Worm (Caenorhabditis elegans): ENCODE measurements around the gene str-153.

The str-153 gene

DNA sequence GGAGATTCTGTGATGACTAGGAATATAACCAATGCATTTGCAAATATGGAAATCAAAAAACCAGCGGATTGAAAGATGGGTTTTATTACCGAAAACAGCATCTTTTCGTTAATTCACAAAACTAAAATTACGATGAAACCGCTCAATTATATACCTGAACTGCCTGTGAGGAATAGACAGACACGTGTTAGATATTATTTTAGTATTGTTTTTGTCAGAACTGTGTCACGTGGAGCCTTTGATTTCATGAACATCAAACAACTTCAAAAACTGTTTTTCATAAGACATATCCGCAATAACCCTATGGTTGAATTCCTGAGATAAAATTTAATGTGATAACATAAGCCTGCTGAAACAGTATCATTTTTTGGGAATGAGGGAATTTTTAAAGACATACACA is 30.2 kb upstream of the str-153 start, which contains the start of gene str-161:
str-161 (minus strand) TSS at position 101 of the 400 bp plus-strand sequence.
- TF ChIP-seq ref-2 (tag; optimal IDR thresholded peaks at IDR 0.05): no peak
- no peak for TF ChIP-seq ceh-9 (tag; optimal IDR thresholded peaks at IDR 0.05)
- TF ChIP-seq nfya-1 (tag; optimal IDR thresholded peaks at IDR 0.05): no peak
- TF ChIP-seq pat-9 (tag; optimal IDR thresholded peaks at IDR 0.05): no peak
- no peak for TF ChIP-seq fax-1 (tag; optimal IDR thresholded peaks at IDR 0.05)
- no peak for TF ChIP-seq ceh-6 (GFP tag; optimal IDR thresholded peaks at IDR 0.05)
- no peak for TF ChIP-seq hlh-8 (tag; optimal IDR thresholded peaks at IDR 0.05)
- no peak for TF ChIP-seq madf-2 (tag; optimal IDR thresholded peaks at IDR 0.05)
- TF ChIP-seq nhr-11 (tag; optimal IDR thresholded peaks at IDR 0.05): no peak
- no peak for TF ChIP-seq ceh-24 (tag; optimal IDR thresholded peaks at IDR 0.05)
- TF ChIP-seq ahr-1 (tag; optimal IDR thresholded peaks at IDR 0.05): no peak
- no peak for TF ChIP-seq che-1 (tag; optimal IDR thresholded peaks at IDR 0.05)
- no peak for TF ChIP-seq zip-5 (tag; optimal IDR thresholded peaks at IDR 0.05)
- TF ChIP-seq ceh-19 (GFP tag; optimal IDR thresholded peaks at IDR 0.05): no peak

DNA sequence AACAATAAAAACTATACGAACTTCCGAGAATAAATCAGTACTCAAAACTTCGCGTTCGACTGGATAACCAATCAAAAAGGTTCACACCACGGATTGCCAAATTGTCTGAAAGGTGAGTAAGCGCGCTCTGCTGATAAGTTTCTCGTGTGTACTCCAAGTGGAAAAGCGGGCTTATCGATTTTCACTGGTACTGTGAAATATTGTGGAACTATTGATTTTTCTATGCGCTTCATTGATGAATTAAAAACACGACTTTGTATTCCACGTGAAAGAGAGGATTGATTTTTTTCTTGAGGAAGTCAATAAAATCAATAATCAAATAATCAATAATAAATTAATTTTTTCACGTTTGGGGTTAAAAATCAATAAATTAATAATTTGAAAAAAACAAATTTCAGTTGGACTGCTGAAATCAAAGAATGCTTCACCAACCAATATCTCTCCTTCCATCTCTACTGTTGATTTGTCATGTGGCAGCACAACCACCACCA is 28.5 kb upstream of the str-153 start, which contains the start of gene T08B6.4:
T08B6.4 (plus strand) TSS at position 51 of the 491 bp plus-strand sequence.
- TF ChIP-seq eyg-1 (tag; optimal IDR thresholded peaks at IDR 0.05): no peak
- no peak for TF ChIP-seq rnt-1 (tag; optimal IDR thresholded peaks at IDR 0.05)
- TF ChIP-seq fkh-6 (tag; optimal IDR thresholded peaks at IDR 0.05): no peak

- no peak for TF ChIP-seq K02D7.2 (tag; optimal IDR thresholded peaks at IDR 0.05)
- TF ChIP-seq ztf-16 (tag; optimal IDR thresholded peaks at IDR 0.05): no peak
- no peak for TF ChIP-seq ceh-6 (GFP tag; optimal IDR thresholded peaks at IDR 0.05)
- no peak for TF ChIP-seq F13H6.1 (tag; optimal IDR thresholded peaks at IDR 0.05)
- TF ChIP-seq elt-4 (tag; optimal IDR thresholded peaks at IDR 0.05): no peak
- TF ChIP-seq ceh-22 (tag; optimal IDR thresholded peaks at IDR 0.05): no peak
- TF ChIP-seq ceh-9 (tag; optimal IDR thresholded peaks at IDR 0.05): no peak
- no peak for TF ChIP-seq elt-2 (tag; optimal IDR thresholded peaks at IDR 0.05)
- TF ChIP-seq npax-4 (tag; optimal IDR thresholded peaks at IDR 0.05): no peak
- no peak for TF ChIP-seq unc-55 (GFP tag; optimal IDR thresholded peaks at IDR 0.05)
- no peak for TF ChIP-seq ceh-31 (tag; optimal IDR thresholded peaks at IDR 0.05)
- no peak for TF ChIP-seq gmeb-2 (tag; optimal IDR thresholded peaks at IDR 0.05)
- no peak for TF ChIP-seq pax-1 (tag; optimal IDR thresholded peaks at IDR 0.05)
- TF ChIP-seq ceh-19 (GFP tag; optimal IDR thresholded peaks at IDR 0.05): no peak
- TF ChIP-seq unc-86 (tag; optimal IDR thresholded peaks at IDR 0.05): no peak
- TF ChIP-seq fkh-6 (tag; optimal IDR thresholded peaks at IDR 0.05): no peak
Observed at ce11 chrIV:4909039-4909438, 25.2 kb upstream of the str-153 start, which contains the start of gene str-159. TSS of gene str-159 (plus strand) at chrIV:4909339.

DNA sequence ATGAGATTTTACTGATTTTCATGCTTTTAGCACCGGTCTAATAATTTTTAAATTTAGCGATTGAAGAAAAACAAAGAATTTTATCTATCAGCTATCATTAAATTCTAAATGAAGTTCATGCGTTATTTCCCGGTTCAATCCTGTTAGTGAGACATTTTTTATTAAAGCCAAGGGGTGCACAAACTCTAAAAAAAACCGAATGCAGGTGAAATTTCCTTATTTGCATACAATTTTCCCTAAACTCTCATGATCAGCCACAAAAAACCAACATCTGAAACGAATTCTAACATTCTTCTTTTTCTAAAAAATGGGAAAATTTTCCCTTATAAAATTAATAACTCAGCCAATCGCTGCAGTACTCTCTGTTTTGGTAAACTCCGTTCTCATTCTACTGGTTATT is 21.1 kb upstream of the str-153 start, which contains the start of gene str-156:
str-156 (plus strand) TSS at position 301 of the 400 bp plus-strand sequence.
- TF ChIP-seq ceh-14 (tag; optimal IDR thresholded peaks at IDR 0.05): no peak
- no peak for TF ChIP-seq eyg-1 (tag; optimal IDR thresholded peaks at IDR 0.05)
- TF ChIP-seq ttx-3 (tag; optimal IDR thresholded peaks at IDR 0.05): no peak
- no peak for TF ChIP-seq ahr-1 (tag; optimal IDR thresholded peaks at IDR 0.05)
- no peak for TF ChIP-seq elt-4 (tag; optimal IDR thresholded peaks at IDR 0.05)
- no peak for TF ChIP-seq ceh-9 (tag; optimal IDR thresholded peaks at IDR 0.05)

ce11 chrIV:4915689-4916088 is 18.5 kb upstream of the str-153 start, which contains the start of gene str-155:
TSS of gene str-155 (plus strand) at chrIV:4915989.
- TF ChIP-seq ceh-6 (GFP tag; optimal IDR thresholded peaks at IDR 0.05): no peak
- TF ChIP-seq ceh-31 (tag; optimal IDR thresholded peaks at IDR 0.05): no peak
- no peak for TF ChIP-seq pag-3 (tag; optimal IDR thresholded peaks at IDR 0.05; ENCODE audit: borderline replicate concordance)
- TF ChIP-seq odd-2 (tag; optimal IDR thresholded peaks at IDR 0.05): no peak
- no peak for TF ChIP-seq unc-86 (tag; optimal IDR thresholded peaks at IDR 0.05)
- no peak for TF ChIP-seq ceh-34 (tag; optimal IDR thresholded peaks at IDR 0.05)
- TF ChIP-seq fkh-6 (tag; optimal IDR thresholded peaks at IDR 0.05): no peak
- TF ChIP-seq pha-2 (tag; optimal IDR thresholded peaks at IDR 0.05): no peak
- TF ChIP-seq hlh-13 (GFP tag; optimal IDR thresholded peaks at IDR 0.05): no peak

Measured in whole organism, late embryonic.